Worm (Caenorhabditis elegans): ENCODE measurements around the gene spp-10.

DNA sequence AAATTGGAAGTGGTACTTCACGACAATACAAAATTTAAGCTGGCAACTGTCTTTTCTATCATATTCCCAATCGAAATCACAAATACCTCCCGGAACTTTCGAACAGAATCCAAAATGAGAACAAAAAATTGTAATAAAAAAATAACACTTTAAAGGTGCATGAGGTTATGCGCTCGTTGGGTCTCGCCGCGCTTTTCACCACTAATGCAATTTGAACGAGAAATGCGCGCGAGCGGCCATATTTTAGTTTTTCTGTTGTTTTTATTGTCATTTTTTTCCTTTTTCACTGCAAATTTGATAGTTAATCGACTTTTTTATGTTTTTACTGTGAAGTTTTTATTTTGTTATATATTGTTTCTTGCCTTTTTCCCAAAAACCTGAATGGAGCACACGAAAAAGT, 34.1 kb downstream of the spp-10 start, which contains the start of gene mes-6:
- TF ChIP-seq ZK546.5 (tag; optimal IDR thresholded peaks at IDR 0.05) (no peak), elt-3 (tag; optimal IDR thresholded peaks at IDR 0.05) (no peak), jun-1 (tag; optimal IDR thresholded peaks at IDR 0.05) (no peak), nhr-11 (tag; optimal IDR thresholded peaks at IDR 0.05) (no peak), nhr-25 (tag; optimal IDR thresholded peaks at IDR 0.05) (peak; percentile 22), elt-1 (tag; optimal IDR thresholded peaks at IDR 0.05) (no peak), pha-4 (tag; optimal IDR thresholded peaks at IDR 0.05) (peak; percentile 65), egl-27 (tag; optimal IDR thresholded peaks at IDR 0.05) (no peak), pqm-1 (tag; optimal IDR thresholded peaks at IDR 0.05) (no peak), egl-5 (tag; optimal IDR thresholded peaks at IDR 0.05) (peak; percentile 55), ztf-4 (tag; optimal IDR thresholded peaks at IDR 0.05) (no peak), sea-2 (GFP tag; optimal IDR thresholded peaks at IDR 0.05) (no peak), lin-39 (tag; optimal IDR thresholded peaks at IDR 0.05) (peak; percentile 11)
